Worm (Caenorhabditis elegans): Measurements from ENCODE around the gene F45E1.4.

The F45E1.4 gene

DNA sequence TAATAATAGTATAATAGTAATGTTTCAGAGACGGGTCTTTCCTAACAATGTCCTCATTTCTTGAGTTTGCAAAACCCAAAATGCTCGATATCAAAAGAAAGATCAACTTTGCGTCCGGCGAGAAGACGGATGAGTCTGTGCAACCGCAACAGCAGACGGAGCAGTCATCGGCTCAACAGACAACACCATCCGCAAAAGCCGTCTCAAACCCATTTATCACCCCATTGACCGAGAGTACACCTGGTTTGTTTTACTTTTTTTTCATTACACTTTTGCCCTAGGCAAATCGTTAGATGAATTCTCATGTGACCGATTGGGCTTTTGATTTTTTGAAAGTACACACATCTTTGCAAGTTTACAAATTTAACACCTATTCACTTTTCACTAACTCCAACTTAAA, 31.5 kb upstream of the F45E1.4 start, which contains the start of gene dct-1:
dct-1 (plus strand) TSS at position 27 of the 400 bp plus-strand sequence.
- TF ChIP-seq ahr-1 (tag; optimal IDR thresholded peaks at IDR 0.05): no peak
- peak; percentile 11 for TF ChIP-seq unc-55 (GFP tag; optimal IDR thresholded peaks at IDR 0.05)
- TF ChIP-seq mec-3 (tag; optimal IDR thresholded peaks at IDR 0.05; ENCODE audit: borderline replicate concordance): no peak

DNA sequence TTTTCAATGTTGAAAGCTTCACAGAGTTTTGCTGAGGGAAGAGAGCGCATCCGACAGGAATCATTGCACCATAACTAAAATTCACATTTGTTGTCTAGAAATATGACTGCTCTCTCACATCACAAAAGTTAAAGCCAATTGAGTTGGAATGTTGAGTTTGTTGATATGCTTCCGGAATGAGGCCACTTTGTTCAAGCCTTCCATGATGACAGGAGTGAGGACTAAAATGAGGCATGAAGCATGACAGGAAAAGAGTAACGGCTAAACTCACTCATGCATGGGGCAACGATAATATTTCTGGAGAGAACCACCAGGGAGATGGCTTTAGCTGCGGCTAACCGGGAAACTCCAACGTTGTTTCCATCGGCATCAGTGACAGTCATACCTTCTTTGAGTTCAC, 29.3 kb upstream of the F45E1.4 start:
- TF ChIP-seq gmeb-2 (tag; optimal IDR thresholded peaks at IDR 0.05): no peak

DNA sequence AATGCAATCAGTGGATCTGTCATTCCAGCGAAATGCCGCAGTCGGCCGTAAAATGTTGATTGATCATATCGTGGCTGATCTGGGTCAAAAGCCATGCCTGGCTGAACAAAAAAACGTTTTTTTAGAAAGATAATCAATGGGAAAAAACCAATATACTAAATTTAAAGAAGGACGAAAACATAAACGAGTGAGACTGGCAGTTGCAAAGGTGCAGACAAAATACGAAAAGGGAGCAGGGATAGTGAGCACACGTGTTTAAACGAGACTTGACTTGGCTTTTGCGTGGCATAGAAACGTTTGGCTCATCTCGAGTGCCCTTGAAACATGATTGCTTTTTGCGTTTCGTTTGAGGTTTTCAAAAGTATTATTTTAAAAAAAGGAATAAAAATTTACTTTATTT, 27.6 kb upstream of the F45E1.4 start, which contains the start of gene sfxn-2:
sfxn-2 (minus strand) TSS at position 101 of the 400 bp plus-strand sequence.
- no peak for TF ChIP-seq C38D4.7 (GFP tag; optimal IDR thresholded peaks at IDR 0.05)
- no peak for TF ChIP-seq ceh-22 (tag; optimal IDR thresholded peaks at IDR 0.05)
- no peak for TF ChIP-seq dve-1 (tag; optimal IDR thresholded peaks at IDR 0.05)
- TF ChIP-seq unc-3 (GFP tag; conservative IDR thresholded peaks at IDR 0.05): no peak
- TF ChIP-seq unc-3 (tag; optimal IDR thresholded peaks at IDR 0.05): no peak
- no peak for TF ChIP-seq lin-11 (tag; optimal IDR thresholded peaks at IDR 0.05)
- no peak for TF ChIP-seq ceh-14 (tag; optimal IDR thresholded peaks at IDR 0.05)
- no peak for TF ChIP-seq rnt-1 (tag; optimal IDR thresholded peaks at IDR 0.05)
- no peak for TF ChIP-seq sdc-2 (tag; optimal IDR thresholded peaks at IDR 0.05)
- TF ChIP-seq ceh-6 (GFP tag; optimal IDR thresholded peaks at IDR 0.05): no peak
- TF ChIP-seq fkh-10 (GFP tag; optimal IDR thresholded peaks at IDR 0.05): no peak
- no peak for TF ChIP-seq C08G9.2 (tag; optimal IDR thresholded peaks at IDR 0.05)
- no peak for TF ChIP-seq unc-42 (tag; optimal IDR thresholded peaks at IDR 0.05)
- TF ChIP-seq pax-1 (tag; optimal IDR thresholded peaks at IDR 0.05): no peak
- TF ChIP-seq sox-2 (GFP tag; IDR thresholded peaks at IDR 0.05): no peak
- no peak for TF ChIP-seq K09A11.1 (tag; optimal IDR thresholded peaks at IDR 0.05; ENCODE audit: insufficient read depth)
- TF ChIP-seq ceh-2 (tag; optimal IDR thresholded peaks at IDR 0.05): no peak
- TF ChIP-seq pat-9 (tag; optimal IDR thresholded peaks at IDR 0.05): no peak
- no peak for TF ChIP-seq lim-6 (tag; optimal IDR thresholded peaks at IDR 0.05)
- TF ChIP-seq dmd-4 (tag; optimal IDR thresholded peaks at IDR 0.05; ENCODE audit: borderline replicate concordance): no peak

DNA sequence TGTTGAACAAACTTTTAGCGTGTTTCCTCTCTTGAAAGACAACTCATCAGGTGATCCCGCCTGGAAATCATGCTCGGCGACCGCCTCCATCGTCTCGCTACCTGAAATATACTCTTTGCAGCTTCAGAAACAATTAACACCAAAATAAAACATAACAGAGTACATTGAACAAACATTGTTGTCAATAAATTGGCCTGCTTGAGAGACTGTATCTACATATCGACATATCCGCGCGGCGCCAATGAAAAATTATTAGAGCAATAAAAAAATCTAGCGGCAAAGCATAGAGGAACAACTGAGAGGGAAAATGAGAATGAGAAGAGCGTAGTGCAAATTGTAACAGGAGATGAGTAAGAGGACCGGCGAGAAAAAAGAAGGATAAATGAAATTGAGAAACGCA, 24.2 kb upstream of the F45E1.4 start, which contains the start of gene sem-5:
sem-5 (minus strand) TSS at position 101 of the 400 bp plus-strand sequence.
- no peak for TF ChIP-seq C38D4.7 (GFP tag; optimal IDR thresholded peaks at IDR 0.05)
- no peak for TF ChIP-seq unc-55 (GFP tag; optimal IDR thresholded peaks at IDR 0.05)
- peak; percentile 13 for TF ChIP-seq sox-4 (tag; optimal IDR thresholded peaks at IDR 0.05)
- no peak for TF ChIP-seq ceh-22 (tag; optimal IDR thresholded peaks at IDR 0.05)
- TF ChIP-seq odd-2 (tag; optimal IDR thresholded peaks at IDR 0.05): no peak
- TF ChIP-seq che-1 (tag; optimal IDR thresholded peaks at IDR 0.05): no peak

DNA sequence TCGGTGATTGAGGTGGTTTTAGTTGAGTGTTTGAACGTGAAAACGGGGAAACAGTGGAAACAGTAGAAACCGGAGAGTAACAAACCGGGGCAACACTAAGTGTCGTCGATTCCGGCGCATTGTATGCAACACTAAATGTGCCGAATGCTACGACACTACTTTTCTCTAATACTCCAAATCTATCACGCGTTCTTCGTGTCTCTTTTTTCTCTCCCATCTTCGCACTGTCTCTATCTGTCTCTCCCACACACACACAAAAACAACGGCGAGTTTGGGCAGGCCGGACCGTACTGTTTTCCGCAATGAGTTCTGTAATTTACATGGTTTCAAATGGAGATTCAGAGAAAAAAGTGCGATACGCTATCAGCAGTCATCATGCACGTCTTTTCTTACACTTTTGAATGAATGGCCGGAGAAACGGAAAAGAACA, 23.7 kb upstream of the F45E1.4 start:
- TF ChIP-seq K09A11.1 (tag; optimal IDR thresholded peaks at IDR 0.05; ENCODE audit: insufficient read depth): no peak
- TF ChIP-seq tbx-2 (tag; optimal IDR thresholded peaks at IDR 0.05): peak; percentile 42
- peak; percentile 89 for TF ChIP-seq elt-2 (tag; optimal IDR thresholded peaks at IDR 0.05)
- TF ChIP-seq ref-2 (tag; optimal IDR thresholded peaks at IDR 0.05): peak; percentile 37
- TF ChIP-seq ceh-31 (tag; optimal IDR thresholded peaks at IDR 0.05): peak; percentile 6
- TF ChIP-seq hlh-15 (tag; optimal IDR thresholded peaks at IDR 0.05): no peak
- TF ChIP-seq hlh-30 (tag; optimal IDR thresholded peaks at IDR 0.05; ENCODE audit: insufficient read depth): peak; percentile 29
- no peak for TF ChIP-seq pha-2 (tag; optimal IDR thresholded peaks at IDR 0.05)
- peak; percentile 27 for TF ChIP-seq T23F11.4 (GFP tag; optimal IDR thresholded peaks at IDR 0.05)
- TF ChIP-seq pqm-1 (tag; optimal IDR thresholded peaks at IDR 0.05): peak; percentile 44

Data from whole organism, late embryonic.